Worm (Caenorhabditis elegans): ENCODE data around the gene igcm-3.

ce11 chrX:2700649-2701048 is 5.0 kb downstream of the igcm-3 start:
- no peak for TF ChIP-seq flt-1 (GFP tag; IDR thresholded peaks at IDR 0.05)
- no peak for TF ChIP-seq cog-1 (tag; optimal IDR thresholded peaks at IDR 0.05)
- peak; percentile 69; the same call in 1 of the 2 replicates for TF ChIP-seq ztf-29 (GFP tag; IDR thresholded peaks at IDR 0.05)
- TF ChIP-seq tab-1 (GFP tag; IDR thresholded peaks at IDR 0.05): no peak
